Worm (Caenorhabditis elegans) whole organism, young adult: ENCODE results near the gene scly-1.

Experiments used
- B0019.2 ChIP-seq: fragments of 200-800 bp; sonication (Bioruptor generic); conservative IDR thresholded peaks from 2 replicates; pipeline ENCODE4 v1.3.6; 2022; ENCODE audit warnings: missing genetic modification reagents, missing genetic modification characterization, missing compliant biosample characterization
- B0035.1 ChIP-seq: sonication (generic microtip); optimal IDR thresholded peaks from 2 replicates; lab custom pipeline; 2016; ENCODE audit warnings: missing genetic modification characterization, mild to moderate bottlenecking, missing compliant biosample characterization, missing genotype, missing genetic modification reagents
- F23B12.7 ChIP-seq: sonication (generic microtip); optimal IDR thresholded peaks from 2 replicates; lab custom pipeline; 2017; ENCODE audit warnings: missing genetic modification characterization, mild to moderate bottlenecking, missing compliant biosample characterization, antibody characterized with exemption, moderate library complexity; ENCODE audit not compliant: insufficient read depth
- F37B4.10 ChIP-seq: fragments of 200-800 bp; sonication (Bioruptor generic); IDR thresholded peaks from 2 replicates; pipeline ENCODE4 v1.3.6; 2022; ENCODE audit warnings: missing genetic modification characterization, missing compliant biosample characterization
- F52B5.7 ChIP-seq: sonication (generic microtip); optimal IDR thresholded peaks from 2 replicates; lab custom pipeline; 2016; ENCODE audit warnings: mild to moderate bottlenecking, missing genetic modification characterization, missing compliant biosample characterization
- F55B11.4 ChIP-seq: sonication (generic microtip); optimal IDR thresholded peaks from 2 replicates; lab custom pipeline; 2016; ENCODE audit warnings: missing compliant biosample characterization, missing genetic modification characterization, borderline replicate concordance; ENCODE audit not compliant: insufficient read depth
- F57C9.4 ChIP-seq: sonication (generic microtip); optimal IDR thresholded peaks from 2 replicates; lab custom pipeline; 2017; ENCODE audit warnings: mild to moderate bottlenecking, missing genetic modification characterization, missing compliant biosample characterization
- K11D2.4 ChIP-seq: fragments of 200-800 bp; sonication (Bioruptor generic); IDR thresholded peaks from 2 replicates; pipeline ENCODE4 v1.3.6; 2022; ENCODE audit warnings: missing genetic modification reagents, missing genetic modification characterization, missing compliant biosample characterization
- T07F8.4 ChIP-seq: sonication (generic microtip); optimal IDR thresholded peaks from 2 replicates; lab custom pipeline; 2016; ENCODE audit warnings: mild to moderate bottlenecking, missing genetic modification characterization, moderate library complexity, missing compliant biosample characterization
- Y53F4B.3 ChIP-seq: fragments of 200-800 bp; sonication (Bioruptor generic); IDR thresholded peaks from 2 replicates; pipeline ENCODE4 v1.3.6; 2022; ENCODE audit warnings: missing genetic modification reagents, missing genetic modification characterization, missing compliant biosample characterization
- Y56A3A.18 ChIP-seq: fragments of 200-800 bp; sonication (Bioruptor generic); IDR thresholded peaks from 2 replicates; pipeline ENCODE4 v1.3.6; 2022; ENCODE audit warnings: missing genetic modification reagents, missing genetic modification characterization, missing compliant biosample characterization
- athp-1 ChIP-seq: sonication (generic microtip); optimal IDR thresholded peaks from 2 replicates; lab custom pipeline; 2017; ENCODE audit warnings: mild to moderate bottlenecking, missing genetic modification characterization, missing compliant biosample characterization
- bed-1 ChIP-seq: fragments of 200-800 bp; sonication (Bioruptor generic); IDR thresholded peaks from 2 replicates; pipeline ENCODE4 v1.3.6; 2022; ENCODE audit warnings: missing genetic modification reagents, missing genetic modification characterization, missing compliant biosample characterization
- ccch-3 ChIP-seq: fragments of 200-800 bp; sonication (Bioruptor generic); optimal IDR thresholded peaks from 2 replicates; lab custom pipeline; 2018; ENCODE audit warnings: mild to moderate bottlenecking, missing genetic modification characterization, missing compliant biosample characterization
- cebp-2 ChIP-seq: fragments of 200-800 bp; sonication (Bioruptor generic); IDR thresholded peaks from 2 replicates; pipeline ENCODE4 v1.3.6; 2022; ENCODE audit warnings: missing genetic modification characterization, missing compliant biosample characterization
- ceh-100 ChIP-seq: fragments of 200-800 bp; sonication (Bioruptor generic); IDR thresholded peaks from 2 replicates; pipeline ENCODE4 v1.3.6; 2022; ENCODE audit warnings: missing genetic modification reagents, missing genetic modification characterization, missing compliant biosample characterization
- ceh-27 ChIP-seq: fragments of 200-800 bp; sonication (Bioruptor generic); optimal IDR thresholded peaks from 2 replicates; lab custom pipeline; 2018; ENCODE audit warnings: mild to moderate bottlenecking, missing genetic modification characterization, moderate library complexity, missing compliant biosample characterization
- ceh-91 ChIP-seq: fragments of 200-800 bp; sonication (Bioruptor generic); IDR thresholded peaks from 2 replicates; pipeline ENCODE4 v1.3.6; 2022; ENCODE audit warnings: missing genetic modification reagents, missing genetic modification characterization, missing compliant biosample characterization
- chd-7 ChIP-seq: sonication (generic microtip); optimal IDR thresholded peaks from 2 replicates; lab custom pipeline; 2016; ENCODE audit warnings: mild to moderate bottlenecking, missing genetic modification characterization, moderate library complexity, missing compliant biosample characterization
- dpff-1 ChIP-seq: sonication (generic microtip); optimal IDR thresholded peaks from 2 replicates; lab custom pipeline; 2017; ENCODE audit warnings: mild to moderate bottlenecking, missing genetic modification characterization, missing compliant biosample characterization
- efl-1 ChIP-seq: fragments of 150-350 bp; optimal IDR thresholded peaks from 2 replicates; lab custom pipeline; 2014; ENCODE audit warnings: missing biosample characterization, missing genetic modification reagents, missing genetic modification characterization
- egrh-3 ChIP-seq: fragments of 200-800 bp; sonication (Bioruptor generic); IDR thresholded peaks from 2 replicates; pipeline ENCODE4 v1.3.6; 2022; ENCODE audit warnings: missing genetic modification reagents, missing genetic modification characterization, missing compliant biosample characterization
- ets-4 ChIP-seq: fragments of 200-800 bp; sonication (Bioruptor generic); optimal IDR thresholded peaks from 2 replicates; lab custom pipeline; 2018; ENCODE audit warnings: mild to moderate bottlenecking, missing genetic modification characterization, missing compliant biosample characterization
- hlh-12 ChIP-seq: sonication (generic microtip); optimal IDR thresholded peaks from 2 replicates; lab custom pipeline; 2016; ENCODE audit warnings: missing genetic modification characterization, missing compliant biosample characterization
- lag-1 ChIP-seq: fragments of 200-800 bp; sonication (Bioruptor generic); IDR thresholded peaks from 2 replicates; pipeline ENCODE4 v1.3.6; 2022; ENCODE audit warnings: missing genetic modification reagents, missing genetic modification characterization, missing compliant biosample characterization
- lin-26 ChIP-seq: fragments of 200-800 bp; sonication (Bioruptor generic); IDR thresholded peaks from 2 replicates; pipeline ENCODE4 v1.3.6; 2022; ENCODE audit warnings: missing genetic modification reagents, missing genetic modification characterization, missing compliant biosample characterization
- madf-10 ChIP-seq: sonication (generic microtip); optimal IDR thresholded peaks from 2 replicates; lab custom pipeline; 2016; ENCODE audit warnings: mild to moderate bottlenecking, missing genetic modification characterization, missing compliant biosample characterization
- madf-3 ChIP-seq: fragments of 200-800 bp; sonication (Bioruptor generic); IDR thresholded peaks from 2 replicates; pipeline ENCODE4 v1.3.6; 2022; ENCODE audit warnings: missing genetic modification reagents, missing genetic modification characterization, missing compliant biosample characterization
- madf-6 ChIP-seq: fragments of 200-800 bp; sonication (Bioruptor generic); IDR thresholded peaks from 2 replicates; pipeline ENCODE4 v1.3.6; 2022; ENCODE audit warnings: missing genetic modification reagents, missing genetic modification characterization, missing compliant biosample characterization
- mes-4 ChIP-seq: sonication (generic microtip); optimal IDR thresholded peaks from 2 replicates; lab custom pipeline; 2016; ENCODE audit warnings: missing genotype, missing genetic modification characterization, missing compliant biosample characterization
- nfya-2 ChIP-seq: fragments of 200-800 bp; sonication (Bioruptor generic); IDR thresholded peaks from 2 replicates; pipeline ENCODE4 v1.3.6; 2022; ENCODE audit warnings: missing genetic modification reagents, missing genetic modification characterization, missing compliant biosample characterization
- nfyb-1 ChIP-seq: fragments of 200-800 bp; sonication (Bioruptor generic); IDR thresholded peaks from 2 replicates; pipeline ENCODE4 v1.3.6; 2022; ENCODE audit warnings: missing genetic modification reagents, missing genetic modification characterization, missing compliant biosample characterization
- pha-4 ChIP-seq: fragments of 150-350 bp; sonication (generic microtip); optimal IDR thresholded peaks from 2 replicates; lab custom pipeline; 2014; ENCODE audit warnings: missing biosample characterization, missing genetic modification reagents, missing genetic modification characterization
- rec-8 ChIP-seq, 2 experiments: sonication (generic microtip); optimal IDR thresholded peaks; 2 replicates each; lab custom pipeline; 2016; ENCODE audit warnings: mild to moderate bottlenecking in 2 of 2, missing genetic modification characterization in 2 of 2, missing genetic modification reagents in 2 of 2, missing genotype in 2 of 2, missing biosample characterization in 1 of 2, missing compliant biosample characterization in 1 of 2, moderate library complexity in 1 of 2
- repo-1 ChIP-seq: sonication (generic microtip); optimal IDR thresholded peaks from 2 replicates; lab custom pipeline; 2017; ENCODE audit warnings: mild to moderate bottlenecking, missing genetic modification characterization, missing compliant biosample characterization
- sdz-38 ChIP-seq: sonication (generic microtip); optimal IDR thresholded peaks from 2 replicates; lab custom pipeline; 2016; ENCODE audit warnings: missing genotype, missing genetic modification characterization, missing compliant biosample characterization
- sea-2 ChIP-seq: fragments of 200-800 bp; sonication (Bioruptor generic); IDR thresholded peaks from 2 replicates; pipeline ENCODE4 v1.3.6; 2022; ENCODE audit warnings: missing genetic modification characterization, missing compliant biosample characterization
- snpc-1.1 ChIP-seq: sonication (generic microtip); optimal IDR thresholded peaks from 2 replicates; lab custom pipeline; 2017; ENCODE audit warnings: missing genetic modification characterization, mild to moderate bottlenecking, missing compliant biosample characterization, antibody characterized with exemption, moderate library complexity, missing genotype, missing genetic modification reagents; ENCODE audit not compliant: insufficient read depth
- snpc-1.3 ChIP-seq: sonication (generic microtip); optimal IDR thresholded peaks from 2 replicates; lab custom pipeline; 2017; ENCODE audit warnings: missing genetic modification characterization, mild to moderate bottlenecking, missing compliant biosample characterization, antibody characterized with exemption, moderate library complexity, missing genotype, missing genetic modification reagents; ENCODE audit not compliant: insufficient read depth
- somi-1 ChIP-seq: fragments of 200-800 bp; sonication (Bioruptor generic); optimal IDR thresholded peaks from 2 replicates; lab custom pipeline; 2018; ENCODE audit warnings: mild to moderate bottlenecking, missing genetic modification characterization, missing compliant biosample characterization
- tbx-9 ChIP-seq: sonication (generic microtip); optimal IDR thresholded peaks from 2 replicates; lab custom pipeline; 2016; ENCODE audit warnings: borderline replicate concordance, missing genetic modification characterization, inconsistent platforms, missing compliant biosample characterization
- xnd-1 ChIP-seq: sonication (generic microtip); optimal IDR thresholded peaks from 2 replicates; lab custom pipeline; 2016; ENCODE audit warnings: missing genotype, missing genetic modification reagents, missing genetic modification characterization, missing compliant biosample characterization
- zim-3 ChIP-seq: sonication (generic microtip); optimal IDR thresholded peaks from 2 replicates; lab custom pipeline; 2017; ENCODE audit warnings: mild to moderate bottlenecking, missing genetic modification characterization, moderate library complexity, missing compliant biosample characterization
- ztf-18 ChIP-seq: sonication (generic microtip); optimal IDR thresholded peaks from 2 replicates; lab custom pipeline; 2016; ENCODE audit warnings: missing genotype, mild to moderate bottlenecking, missing genetic modification characterization, missing compliant biosample characterization
- ztf-22 ChIP-seq: fragments of 200-800 bp; sonication (Bioruptor generic); optimal IDR thresholded peaks from 2 replicates; lab custom pipeline; 2018; ENCODE audit warnings: mild to moderate bottlenecking, missing genetic modification characterization, moderate library complexity, missing compliant biosample characterization
- ztf-26 ChIP-seq: sonication (generic microtip); optimal IDR thresholded peaks from 2 replicates; lab custom pipeline; 2017; ENCODE audit warnings: missing genetic modification characterization, missing compliant biosample characterization
- ztf-3 ChIP-seq: fragments of 200-800 bp; sonication (Bioruptor generic); optimal IDR thresholded peaks from 2 replicates; lab custom pipeline; 2018; ENCODE audit warnings: mild to moderate bottlenecking, missing genetic modification characterization, missing compliant biosample characterization
- ztf-6 ChIP-seq: fragments of 200-800 bp; sonication (Bioruptor generic); IDR thresholded peaks from 2 replicates; pipeline ENCODE4 v1.3.6; 2022; ENCODE audit warnings: missing genetic modification reagents, missing genetic modification characterization, missing compliant biosample characterization

Gene scly-1

DNA sequence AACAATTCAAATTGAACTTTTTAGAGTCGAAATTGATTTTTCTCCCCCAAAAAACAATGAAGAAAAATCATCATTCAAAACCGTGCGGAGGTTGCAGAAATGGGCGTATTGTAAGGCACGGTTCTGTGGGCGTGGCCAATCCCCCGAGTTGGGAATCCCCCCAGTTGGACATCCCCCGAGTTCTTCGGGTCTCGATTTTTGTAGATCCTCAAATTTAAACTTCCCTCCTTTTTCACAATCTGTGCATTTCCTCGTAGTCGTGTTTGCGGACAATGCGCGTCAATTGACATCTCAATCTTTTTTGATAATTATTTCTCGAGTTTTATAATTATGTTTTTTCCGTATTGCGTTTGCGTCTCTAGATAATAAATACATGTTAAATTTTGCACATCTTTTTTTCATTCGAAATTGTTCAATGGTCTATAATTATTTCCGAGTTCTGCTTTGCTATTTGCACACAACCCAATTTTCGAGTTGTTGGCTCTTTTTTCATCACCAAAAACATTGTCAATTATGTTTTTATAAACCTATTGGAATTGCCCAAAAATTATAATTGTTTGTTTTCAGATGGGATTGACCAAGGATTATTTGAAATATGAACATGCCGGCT lies 11.0 kb downstream of the scly-1 start, which contains the start of gene F13H8.2 (continued):
- no peak for TF ChIP-seq F37B4.10 (GFP tag; lab: Robert Waterston, UW)
- no peak for TF ChIP-seq F57C9.4 (tag; lab: Kevin White, UChicago)
- TF ChIP-seq F23B12.7 (tag; lab: Kevin White, UChicago) = peak; percentile 95
- no peak for TF ChIP-seq sdz-38
- no peak for TF ChIP-seq ccch-3 (GFP tag; lab: Kevin White, UChicago)
- no peak for TF ChIP-seq chd-7 (tag; lab: Kevin White, UChicago)
- no peak for TF ChIP-seq lag-1 (GFP tag; lab: Robert Waterston, UW)
- TF ChIP-seq snpc-1.3 (tag; lab: Kevin White, UChicago) = no peak
- peak; percentile 56 for TF ChIP-seq ztf-18 (tag; lab: Kevin White, UChicago)
- no peak for TF ChIP-seq F55B11.4 (tag; lab: Kevin White, UChicago)
- 0 out of 2 replicates have a peak, but pooled peaks have one; percentile 15 for TF ChIP-seq madf-3 (GFP tag; lab: Robert Waterston, UW)
- no peak for TF ChIP-seq snpc-1.1
- TF ChIP-seq ztf-22 (GFP tag; lab: Kevin White, UChicago) = no peak
- TF ChIP-seq hlh-12 (tag; lab: Kevin White, UChicago) = no peak
- no peak for TF ChIP-seq tbx-9
- no peak for TF ChIP-seq pha-4 (tag; lab: Kevin White, UChicago)
- TF ChIP-seq repo-1 (tag; lab: Kevin White, UChicago) = no peak
- TF ChIP-seq B0019.2 (GFP tag; lab: Robert Waterston, UW) = peak; percentile 84
- TF ChIP-seq athp-1 (tag; lab: Kevin White, UChicago) = no peak
- TF ChIP-seq lin-26 = no peak
- TF ChIP-seq nfya-2 (GFP tag; lab: Robert Waterston, UW) = no peak
- TF ChIP-seq dpff-1 (tag; lab: Kevin White, UChicago) = no peak
- TF ChIP-seq zim-3 = peak; percentile 2
- peak; percentile 84 for TF ChIP-seq K11D2.4
- peak; percentile 75 for TF ChIP-seq egrh-3 (GFP tag; lab: Robert Waterston, UW)
- TF ChIP-seq ceh-100 (GFP tag; lab: Robert Waterston, UW) = peak; percentile 98
- peak; percentile 85 for TF ChIP-seq Y53F4B.3 (GFP tag; lab: Robert Waterston, UW)
- 0 out of 2 replicates have a peak, but pooled peaks have one; percentile 69 for TF ChIP-seq Y56A3A.18 (GFP tag; lab: Robert Waterston, UW)
- TF ChIP-seq nfyb-1 (GFP tag; lab: Robert Waterston, UW) = peak; percentile 93
- peak; percentile 82 for TF ChIP-seq madf-6
- no peak for TF ChIP-seq T07F8.4 (tag; lab: Kevin White, UChicago)
- no peak for TF ChIP-seq xnd-1 (tag; lab: Kevin White, UChicago)
- peak; percentile 23 for TF ChIP-seq madf-10 (tag; lab: Kevin White, UChicago)
- TF ChIP-seq ztf-26 (tag; lab: Kevin White, UChicago) = peak; percentile 13
- no peak for TF ChIP-seq somi-1 (GFP tag; lab: Kevin White, UChicago)
- no peak for TF ChIP-seq ets-4 (GFP tag; lab: Kevin White, UChicago)
- TF ChIP-seq rec-8 (tag; optimal IDR thresholded peaks at IDR 0.05; lab: Kevin White, UChicago) = no peak
- no peak for TF ChIP-seq mes-4 (tag; lab: Kevin White, UChicago)
- TF ChIP-seq B0035.1 (tag; lab: Kevin White, UChicago) = no peak
- peak; percentile 78 for TF ChIP-seq ceh-91 (GFP tag; lab: Robert Waterston, UW)
- no peak for TF ChIP-seq ztf-3
- TF ChIP-seq cebp-2 = 0 out of 2 replicates have a peak, but pooled peaks have one; percentile 32
- peak; percentile 76 for TF ChIP-seq efl-1 (GFP tag; lab: Kevin White, UChicago)
- TF ChIP-seq ztf-6 (GFP tag; lab: Robert Waterston, UW) = peak; percentile 50; the same call in 1 of the 2 replicates
- TF ChIP-seq F52B5.7 (tag; lab: Kevin White, UChicago) = no peak
- no peak for TF ChIP-seq sea-2 (GFP tag; lab: Robert Waterston, UW)
- peak; percentile 69 for TF ChIP-seq ceh-27
- TF ChIP-seq bed-1 (GFP tag; lab: Robert Waterston, UW) = no peak
